Fruit fly (Drosophila melanogaster) whole organism, embryonic: Measurements from ENCODE around the gene CG14691.

Experiments
- Atf-2 ChIP-seq: fragments of 200-800 bp; sonication (Bioruptor generic); optimal IDR thresholded peaks from 2 replicates; lab custom pipeline; 2016; ENCODE audit warnings: missing biosample characterization, missing genetic modification characterization
- Bgb ChIP-seq: fragments of 200-800 bp; sonication (Bioruptor generic); IDR thresholded peaks from 2 replicates; pipeline ENCODE4 v1.3.6; 2022; ENCODE audit warnings: missing biosample characterization, missing genetic modification characterization; ENCODE audit not compliant: partially characterized antibody
- Blimp-1 ChIP-seq: fragments of 200-800 bp; sonication (Bioruptor generic); optimal IDR thresholded peaks from 3 replicates; lab custom pipeline; 2018; ENCODE audit warnings: missing biosample characterization, missing genetic modification characterization, mild to moderate bottlenecking, moderate library complexity, missing genetic modification reagents
- CG10462 ChIP-seq: fragments of 200-800 bp; sonication (Bioruptor generic); optimal IDR thresholded peaks from 2 replicates; lab custom pipeline; 2016; ENCODE audit warnings: missing biosample characterization, missing genetic modification characterization
- CG10543 ChIP-seq: fragments of 200-800 bp; sonication (Bioruptor generic); optimal IDR thresholded peaks from 3 replicates; lab custom pipeline; 2017; ENCODE audit warnings: missing biosample characterization, mild to moderate bottlenecking, missing genetic modification characterization, moderate library complexity
- CG11398 ChIP-seq: fragments of 200-800 bp; sonication (Bioruptor generic); optimal IDR thresholded peaks from 2 replicates; lab custom pipeline; 2016; ENCODE audit warnings: missing biosample characterization, missing genetic modification characterization
- CG12659 ChIP-seq: fragments of 200-800 bp; sonication (Bioruptor generic); optimal IDR thresholded peaks from 3 replicates; lab custom pipeline; 2017; ENCODE audit warnings: mild to moderate bottlenecking, missing biosample characterization, missing genetic modification reagents, missing genetic modification characterization
- CG13894 ChIP-seq: fragments of 200-800 bp; sonication (Bioruptor generic); optimal IDR thresholded peaks from 3 replicates; lab custom pipeline; 2018; ENCODE audit warnings: missing biosample characterization, mild to moderate bottlenecking, missing genetic modification characterization, moderate library complexity
- CG14014 ChIP-seq: fragments of 200-800 bp; sonication (Bioruptor generic); IDR thresholded peaks from 2 replicates; pipeline ENCODE4 v1.3.6; 2022; ENCODE audit warnings: missing biosample characterization, missing genetic modification characterization
- CG16863 ChIP-seq: fragments of 200-800 bp; sonication (Bioruptor generic); optimal IDR thresholded peaks from 3 replicates; lab custom pipeline; 2016; ENCODE audit warnings: missing biosample characterization, missing genetic modification characterization
- CG17186 ChIP-seq: fragments of 200-800 bp; sonication (Bioruptor generic); optimal IDR thresholded peaks from 3 replicates; lab custom pipeline; 2017; ENCODE audit warnings: missing biosample characterization, missing genetic modification reagents, missing genetic modification characterization
- CG17612 ChIP-seq: fragments of 200-800 bp; sonication (Bioruptor generic); IDR thresholded peaks from 2 replicates; pipeline ENCODE4 v1.3.6; 2022; ENCODE audit warnings: missing biosample characterization, missing genetic modification characterization
- CG18599 ChIP-seq: fragments of 200-800 bp; sonication (Bioruptor generic); optimal IDR thresholded peaks from 3 replicates; lab custom pipeline; 2017; ENCODE audit warnings: missing biosample characterization, missing genetic modification characterization, mild to moderate bottlenecking, moderate library complexity, missing genetic modification reagents
- CG2889 ChIP-seq: fragments of 200-800 bp; sonication (Bioruptor generic); IDR thresholded peaks from 3 replicates; pipeline ENCODE4 v1.3.6; 2022; ENCODE audit warnings: missing biosample characterization, missing genetic modification characterization
- CG3163 ChIP-seq: fragments of 200-800 bp; sonication (Bioruptor generic); optimal IDR thresholded peaks from 3 replicates; lab custom pipeline; 2016; ENCODE audit warnings: missing biosample characterization, missing genetic modification characterization
- CG3407 ChIP-seq: fragments of 200-800 bp; sonication (Bioruptor generic); optimal IDR thresholded peaks from 2 replicates; lab custom pipeline; 2018; ENCODE audit warnings: missing biosample characterization, mild to moderate bottlenecking, missing genetic modification characterization
- CG3838 ChIP-seq: fragments of 200-800 bp; sonication (Bioruptor generic); optimal IDR thresholded peaks from 3 replicates; lab custom pipeline; 2016; ENCODE audit warnings: missing biosample characterization, missing genetic modification characterization
- CG5180 ChIP-seq: fragments of 200-800 bp; sonication (Bioruptor generic); optimal IDR thresholded peaks from 3 replicates; lab custom pipeline; 2017; ENCODE audit warnings: missing biosample characterization, missing genetic modification characterization, mild to moderate bottlenecking, moderate library complexity, missing genetic modification reagents
- CG7372 ChIP-seq: fragments of 200-800 bp; sonication (Bioruptor generic); IDR thresholded peaks from 2 replicates; pipeline ENCODE4 v1.3.6; 2022; ENCODE audit warnings: missing biosample characterization, missing genetic modification characterization
- CG7745 ChIP-seq: fragments of 200-800 bp; sonication (Bioruptor generic); optimal IDR thresholded peaks from 2 replicates; lab custom pipeline; 2018; ENCODE audit warnings: missing biosample characterization, mild to moderate bottlenecking, missing genetic modification characterization, moderate library complexity
- CG8290 ChIP-seq, 3 experiments: fragments of 200-800 bp; sonication (Bioruptor generic); optimal IDR thresholded peaks; 2 replicates each; lab custom pipeline; 2016 to 2019; ENCODE audit warnings: missing biosample characterization in 3 of 3, missing genetic modification characterization in 3 of 3, mild to moderate bottlenecking in 2 of 3, moderate library complexity in 1 of 3
- CG8478 ChIP-seq: fragments of >200 bp; optimal IDR thresholded peaks from 2 replicates; lab custom pipeline; 2018
- CG9609 ChIP-seq: fragments of 200-800 bp; sonication (Bioruptor generic); optimal IDR thresholded peaks from 3 replicates; lab custom pipeline; 2016; ENCODE audit warnings: missing biosample characterization, missing genetic modification characterization
- Deaf1 ChIP-seq: fragments of 200-800 bp; optimal IDR thresholded peaks from 3 replicates; lab custom pipeline; 2019; ENCODE audit warnings: missing biosample characterization, mild to moderate bottlenecking, missing genetic modification characterization, moderate library complexity
- Dp ChIP-seq: fragments of 200-800 bp; sonication (Bioruptor generic); optimal IDR thresholded peaks from 2 replicates; lab custom pipeline; 2018; ENCODE audit warnings: missing biosample characterization, mild to moderate bottlenecking, missing genetic modification characterization, moderate library complexity
- Dref ChIP-seq: fragments of 200-800 bp; sonication (Bioruptor generic); IDR thresholded peaks from 2 replicates; pipeline ENCODE4 v1.3.6; 2022; ENCODE audit warnings: missing biosample characterization, missing genetic modification characterization
- Ets65A ChIP-seq: fragments of 200-800 bp; sonication (Bioruptor generic); peaks from one replicate; lab custom pipeline; 2016; ENCODE audit warnings: missing biosample characterization, missing genetic modification characterization
- Hsf ChIP-seq: fragments of 200-800 bp; sonication (Bioruptor generic); optimal IDR thresholded peaks from 3 replicates; lab custom pipeline; 2016; ENCODE audit warnings: missing biosample characterization, missing genetic modification characterization
- NC2β ChIP-seq: fragments of 200-800 bp; sonication (Bioruptor generic); optimal IDR thresholded peaks from 2 replicates; lab custom pipeline; 2016; ENCODE audit warnings: missing biosample characterization, missing genetic modification characterization
- Neu2 ChIP-seq: fragments of 200-800 bp; sonication (Bioruptor generic); optimal IDR thresholded peaks from 3 replicates; lab custom pipeline; 2016; ENCODE audit warnings: missing biosample characterization, missing genetic modification characterization, borderline replicate concordance
- Sin3A ChIP-seq: fragments of >200 bp; optimal IDR thresholded peaks from 2 replicates; lab custom pipeline; 2018
- Sox100B ChIP-seq: fragments of 200-800 bp; sonication (Bioruptor generic); optimal IDR thresholded peaks from 3 replicates; lab custom pipeline; 2018; ENCODE audit warnings: missing biosample characterization, mild to moderate bottlenecking, missing genetic modification characterization
- YL-1 ChIP-seq: fragments of 200-800 bp; sonication (Bioruptor generic); optimal IDR thresholded peaks from 3 replicates; lab custom pipeline; 2017; ENCODE audit warnings: missing biosample characterization, mild to moderate bottlenecking, missing genetic modification characterization
- ab ChIP-seq: fragments of 200-800 bp; sonication (Bioruptor generic); optimal IDR thresholded peaks from 2 replicates; lab custom pipeline; 2016; ENCODE audit warnings: missing biosample characterization, missing genetic modification characterization
- cas ChIP-seq: fragments of 200-800 bp; sonication (Bioruptor generic); IDR thresholded peaks from 2 replicates; pipeline ENCODE4 v1.3.6; 2022; ENCODE audit warnings: missing biosample characterization, missing genetic modification characterization
- crc ChIP-seq: fragments of 200-800 bp; sonication (Bioruptor generic); optimal IDR thresholded peaks from 2 replicates; lab custom pipeline; 2016; ENCODE audit warnings: missing biosample characterization, missing genetic modification characterization
- dan ChIP-seq: fragments of 200-800 bp; sonication (Bioruptor generic); IDR thresholded peaks from 2 replicates; pipeline ENCODE4 v1.3.6; 2022; ENCODE audit warnings: missing biosample characterization, missing genetic modification characterization
- fu2 ChIP-seq: fragments of 200-800 bp; sonication (Bioruptor generic); optimal IDR thresholded peaks from 2 replicates; lab custom pipeline; 2016; ENCODE audit warnings: missing biosample characterization, missing genetic modification characterization
- lov ChIP-seq, 2 experiments: fragments of 200-800 bp in 1 of 2; fragments of >200 bp in 1 of 2; sonication (Bioruptor generic) in 1 of 2; IDR thresholded peaks in 1 of 2; optimal IDR thresholded peaks in 1 of 2; 2 replicates in 1 of 2; 3 replicates in 1 of 2; pipeline versions ENCODE4 v1.3.6 to Lab custom; 2017 to 2022; ENCODE audit warnings: missing biosample characterization in 1 of 2, missing genetic modification characterization in 1 of 2
- mam ChIP-seq: fragments of 200-800 bp; sonication (Bioruptor generic); optimal IDR thresholded peaks from 3 replicates; lab custom pipeline; 2016; ENCODE audit warnings: missing biosample characterization, missing genetic modification characterization
- nerfin-2 ChIP-seq: fragments of 200-800 bp; sonication (Bioruptor generic); IDR thresholded peaks from 2 replicates; pipeline ENCODE4 v1.3.6; 2022; ENCODE audit warnings: missing biosample characterization, missing genetic modification characterization; ENCODE audit not compliant: partially characterized antibody
- pnt ChIP-seq: fragments of 200-800 bp; sonication (Bioruptor generic); optimal IDR thresholded peaks from 3 replicates; lab custom pipeline; 2016; ENCODE audit warnings: missing biosample characterization, missing genetic modification characterization
- sc ChIP-seq, 3 experiments: fragments of >200 bp in 2 of 3; fragments of 200-800 bp in 1 of 3; sonication (Bioruptor generic) in 1 of 3; optimal IDR thresholded peaks; 2 replicates in 2 of 3; 3 replicates in 1 of 3; lab custom pipeline; 2017; ENCODE audit warnings: mild to moderate bottlenecking in 1 of 3, missing biosample characterization in 1 of 3, missing genetic modification characterization in 1 of 3, missing genetic modification reagents in 1 of 3
- sd ChIP-seq: fragments of 200-800 bp; sonication (Bioruptor generic); optimal IDR thresholded peaks from 3 replicates; lab custom pipeline; 2018; ENCODE audit warnings: missing biosample characterization, mild to moderate bottlenecking, missing genetic modification characterization, moderate library complexity
- slbo ChIP-seq: fragments of 200-800 bp; sonication (Bioruptor generic); IDR thresholded peaks from 2 replicates; pipeline ENCODE4 v1.3.6; 2022; ENCODE audit warnings: missing biosample characterization, missing genetic modification characterization
- stwl ChIP-seq: fragments of 200-800 bp; sonication (Bioruptor generic); optimal IDR thresholded peaks from 3 replicates; lab custom pipeline; 2018; ENCODE audit warnings: missing biosample characterization, mild to moderate bottlenecking, missing genetic modification characterization, moderate library complexity
- tgo ChIP-seq: fragments of 200-800 bp; sonication (Bioruptor generic); IDR thresholded peaks from 3 replicates; pipeline ENCODE4 v1.3.6; 2022; ENCODE audit warnings: missing biosample characterization, missing genetic modification characterization
- tin ChIP-seq: fragments of 200-800 bp; sonication (Bioruptor generic); optimal IDR thresholded peaks from 3 replicates; lab custom pipeline; 2016; ENCODE audit warnings: missing biosample characterization, missing genetic modification characterization
- usp ChIP-seq: fragments of >200 bp; optimal IDR thresholded peaks from 2 replicates; lab custom pipeline; 2017; ENCODE audit warnings: missing biosample characterization, missing genetic modification characterization
- wor ChIP-seq: fragments of 200-800 bp; sonication (Bioruptor generic); IDR thresholded peaks from 2 replicates; pipeline ENCODE4 v1.3.6; 2022; ENCODE audit warnings: missing biosample characterization, missing genetic modification characterization

The CG14691 gene

DNA sequence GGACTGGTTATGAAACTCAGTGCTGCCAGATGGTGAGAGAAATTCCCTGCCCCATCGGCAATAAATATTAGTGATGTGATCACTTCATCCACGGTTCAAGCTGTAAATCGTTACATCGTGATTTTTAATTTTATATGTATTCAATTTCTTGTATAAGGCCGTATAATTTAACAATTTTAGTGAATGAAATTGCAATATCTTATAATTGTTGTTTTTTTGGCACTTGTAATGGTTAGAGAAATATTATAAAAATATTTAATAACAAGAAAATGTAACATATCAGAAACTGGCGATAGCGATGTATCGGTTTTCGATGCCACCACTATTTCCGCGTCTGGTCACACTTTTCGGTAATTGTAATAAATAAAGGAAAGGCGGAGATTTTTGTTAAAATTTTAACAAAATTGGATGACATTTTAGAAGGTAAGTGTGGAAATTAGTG, 28.6 kb upstream of the CG14691 start, which contains the start of the genes mRpL37 and Rbp1 (continued):
- TF ChIP-seq Hsf (GFP tag; lab: Kevin White, UChicago), result peak; percentile 80
- TF ChIP-seq CG10543 (GFP tag; lab: Kevin White, UChicago), result peak; percentile 59
- no peak for TF ChIP-seq CG8478
- TF ChIP-seq CG3163 (GFP tag; lab: Kevin White, UChicago), result no peak
- peak; percentile 23 for TF ChIP-seq CG16863 (GFP tag; lab: Kevin White, UChicago)
- peak; percentile 43; the same call in 1 of the 2 replicates for TF ChIP-seq dan (GFP tag; lab: Robert Waterston, UW)
- TF ChIP-seq CG8290 (GFP tag; optimal IDR thresholded peaks at IDR 0.05; lab: Kevin White, UChicago), result peak; percentile 71
- TF ChIP-seq CG8290 (tag; optimal IDR thresholded peaks at IDR 0.05; lab: Kevin White, UChicago), result no peak
- no peak for TF ChIP-seq Neu2 (GFP tag; lab: Kevin White, UChicago)
- TF ChIP-seq CG3407 (GFP tag; lab: Kevin White, UChicago), result no peak
- peak; percentile 1 for TF ChIP-seq CG3838
- TF ChIP-seq sc (optimal IDR thresholded peaks at IDR 0.05; lab: Kevin White, UChicago), result no peak
- peak; percentile 43 for TF ChIP-seq sc (GFP tag; optimal IDR thresholded peaks at IDR 0.05; lab: Kevin White, UChicago)
- no peak for TF ChIP-seq CG2889 (GFP tag; lab: Robert Waterston, UW)
- peak; percentile 54; the same call in 1 of the 2 replicates for TF ChIP-seq CG7372 (GFP tag; lab: Robert Waterston, UW)
- no peak for TF ChIP-seq wor (GFP tag; lab: Robert Waterston, UW)
- TF ChIP-seq lov (optimal IDR thresholded peaks at IDR 0.05; lab: Kevin White, UChicago), result no peak
- no peak for TF ChIP-seq lov (GFP tag; IDR thresholded peaks at IDR 0.05; lab: Robert Waterston, UW)
- peak; percentile 85 for TF ChIP-seq sd (tag; lab: Kevin White, UChicago)
- TF ChIP-seq CG9609 (GFP tag; lab: Kevin White, UChicago), result no peak
- TF ChIP-seq ab (GFP tag; lab: Kevin White, UChicago), result no peak
- peak; percentile 78 for TF ChIP-seq pnt (GFP tag; lab: Kevin White, UChicago)
- TF ChIP-seq Deaf1 (tag; lab: Kevin White, UChicago), result no peak
- TF ChIP-seq NC2β (GFP tag; lab: Kevin White, UChicago), result peak; percentile 45
- TF ChIP-seq YL-1, result peak; percentile 76
- peak; percentile 54; the same call in 1 of the 2 replicates for TF ChIP-seq CG14014
- peak; percentile 50; the same call in 2 of the 3 replicates for TF ChIP-seq tgo (GFP tag; lab: Robert Waterston, UW)
- TF ChIP-seq Dp (GFP tag; lab: Kevin White, UChicago), result peak; percentile 13
- TF ChIP-seq Ets65A, result peak; percentile 97
- TF ChIP-seq tin (GFP tag; lab: Kevin White, UChicago), result peak; percentile 78
- no peak for TF ChIP-seq fu2 (GFP tag; lab: Kevin White, UChicago)
- peak; percentile 46 for TF ChIP-seq Dref (GFP tag; lab: Robert Waterston, UW)
- no peak for TF ChIP-seq CG7745 (tag; lab: Kevin White, UChicago)
- no peak for TF ChIP-seq CG11398
- TF ChIP-seq crc (GFP tag; lab: Kevin White, UChicago), result no peak
- TF ChIP-seq CG5180 (GFP tag; lab: Kevin White, UChicago), result no peak
- TF ChIP-seq CG17186 (GFP tag; lab: Kevin White, UChicago), result peak; percentile 21
- TF ChIP-seq stwl (tag; lab: Kevin White, UChicago), result peak; percentile 66
- no peak for TF ChIP-seq cas (GFP tag; lab: Robert Waterston, UW)
- TF ChIP-seq Sin3A (lab: Kevin White, UChicago), result peak; percentile 87
- TF ChIP-seq usp (GFP tag; lab: Kevin White, UChicago), result no peak
- peak; percentile 15 for TF ChIP-seq CG10462 (GFP tag; lab: Kevin White, UChicago)
- TF ChIP-seq CG13894 (tag; lab: Kevin White, UChicago), result no peak
- peak; percentile 76 for TF ChIP-seq mam (GFP tag; lab: Kevin White, UChicago)
- peak; percentile 85 for TF ChIP-seq CG12659 (GFP tag; lab: Kevin White, UChicago)
- TF ChIP-seq nerfin-2, result peak; percentile 50; the same call in 1 of the 2 replicates
- TF ChIP-seq CG17612, result no peak
- peak; percentile 48 for TF ChIP-seq Atf-2 (GFP tag; lab: Kevin White, UChicago)
- TF ChIP-seq slbo (GFP tag; lab: Robert Waterston, UW), result peak; percentile 85
- TF ChIP-seq CG18599 (GFP tag; lab: Kevin White, UChicago), result peak; percentile 56
- TF ChIP-seq Bgb, result peak; percentile 79
- TF ChIP-seq Blimp-1, result no peak
- peak; percentile 72 for TF ChIP-seq Sox100B (GFP tag; lab: Kevin White, UChicago)
